Worm (Caenorhabditis elegans): ENCODE results near the gene ZC21.8.

- TF ChIP-seq dmd-6 (GFP tag; IDR thresholded peaks at IDR 0.05) (no peak), lin-13 (GFP tag; optimal IDR thresholded peaks at IDR 0.05) (no peak), lin-29 (GFP tag; IDR thresholded peaks at IDR 0.05) (no peak), nhr-25 (tag; optimal IDR thresholded peaks at IDR 0.05; ENCODE audit: borderline replicate concordance, insufficient read depth) (no peak), lin-15B (tag; optimal IDR thresholded peaks at IDR 0.05) (no peak), arid-1 (GFP tag; conservative IDR thresholded peaks at IDR 0.05) (no peak), aly-2 (tag; optimal IDR thresholded peaks at IDR 0.05) (no peak), tra-1 (GFP tag; IDR thresholded peaks at IDR 0.05) (no peak), spr-1 (tag; optimal IDR thresholded peaks at IDR 0.05) (no peak), mdl-1 (tag; optimal IDR thresholded peaks at IDR 0.05) (no peak), daf-12 (tag; optimal IDR thresholded peaks at IDR 0.05) (no peak)
These were observed 35.9 kb downstream of the ZC21.8 start, which contains the start of gene F42H10.3 for ce11 chrIII:8483853-8484252.
